Worm (Caenorhabditis elegans) whole organism, L3 larva: Measurements from ENCODE around the gene ceh-88.

ENCODE experiments used
- R02D3.7 ChIP-seq: fragments of 150-350 bp; optimal IDR thresholded peaks from 2 replicates; lab custom pipeline; 2014; ENCODE audit warnings: missing biosample characterization, missing genetic modification characterization
- aly-2 ChIP-seq: fragments of 150-350 bp; optimal IDR thresholded peaks from 2 replicates; lab custom pipeline; 2014; ENCODE audit warnings: missing biosample characterization, missing genetic modification characterization
- ama-1 ChIP-seq: fragments of 150-350 bp; optimal IDR thresholded peaks from 2 replicates; lab custom pipeline; 2018
- ceh-16 ChIP-seq: sonication (generic microtip); optimal IDR thresholded peaks from 2 replicates; lab custom pipeline; 2017; ENCODE audit warnings: missing biosample characterization, missing genetic modification characterization
- ceh-28 ChIP-seq: fragments of 150-350 bp; optimal IDR thresholded peaks from 2 replicates; lab custom pipeline; 2014; ENCODE audit warnings: missing biosample characterization, missing genetic modification reagents, missing genetic modification characterization
- ceh-82 ChIP-seq: fragments of 150-350 bp; optimal IDR thresholded peaks from 2 replicates; lab custom pipeline; 2014; ENCODE audit warnings: missing biosample characterization, missing genetic modification characterization
- ceh-9 ChIP-seq: sonication (generic microtip); optimal IDR thresholded peaks from 2 replicates; lab custom pipeline; 2018; ENCODE audit warnings: missing biosample characterization, missing genetic modification characterization
- daf-12 ChIP-seq: fragments of 150-350 bp; optimal IDR thresholded peaks from 2 replicates; lab custom pipeline; 2014; ENCODE audit warnings: missing biosample characterization, missing genetic modification reagents, missing genetic modification characterization
- egl-27 ChIP-seq: sonication (generic microtip); optimal IDR thresholded peaks from 4 replicates; lab custom pipeline; 2017; ENCODE audit warnings: missing biosample characterization, missing genetic modification reagents, missing genetic modification characterization
- egl-5 ChIP-seq: fragments of 150-350 bp; optimal IDR thresholded peaks from 2 replicates; lab custom pipeline; 2017; ENCODE audit warnings: missing biosample characterization, missing genetic modification reagents, missing genetic modification characterization, inconsistent platforms
- elt-2 ChIP-seq: sonication (generic microtip); optimal IDR thresholded peaks from 2 replicates; lab custom pipeline; 2016; ENCODE audit warnings: missing genetic modification reagents, mild to moderate bottlenecking, missing genetic modification characterization, missing compliant biosample characterization
- elt-3 ChIP-seq, 3 experiments: fragments of 150-350 bp in 1 of 3; sonication (generic microtip) in 2 of 3; optimal IDR thresholded peaks; 2 replicates in 2 of 3; 4 replicates in 1 of 3; lab custom pipeline; 2014 to 2017; ENCODE audit warnings: missing biosample characterization in 3 of 3, missing genetic modification characterization in 3 of 3
- eor-1 ChIP-seq, 2 experiments: fragments of 150-350 bp; optimal IDR thresholded peaks; 2 replicates each; lab custom pipeline; 2014 to 2018; ENCODE audit warnings: missing biosample characterization in 2 of 2, missing genetic modification characterization in 2 of 2
- fkh-10 ChIP-seq: sonication (generic microtip); optimal IDR thresholded peaks from 2 replicates; lab custom pipeline; 2017; ENCODE audit warnings: missing biosample characterization, missing genetic modification reagents, missing genetic modification characterization
- fos-1 ChIP-seq: fragments of 150-350 bp; optimal IDR thresholded peaks from 2 replicates; lab custom pipeline; 2014; ENCODE audit warnings: missing biosample characterization, missing genetic modification characterization
- hmg-11 ChIP-seq: sonication (generic microtip); optimal IDR thresholded peaks from 2 replicates; lab custom pipeline; 2016; ENCODE audit warnings: missing genetic modification characterization, missing compliant biosample characterization
- jun-1 ChIP-seq: fragments of 150-350 bp; optimal IDR thresholded peaks from 2 replicates; lab custom pipeline; 2014; ENCODE audit warnings: missing biosample characterization, missing genetic modification reagents, missing genetic modification characterization
- lin-15B ChIP-seq: fragments of 150-350 bp; optimal IDR thresholded peaks from 2 replicates; lab custom pipeline; 2014; ENCODE audit warnings: missing biosample characterization, missing genetic modification characterization
- lin-39 ChIP-seq: fragments of 150-350 bp; optimal IDR thresholded peaks from 2 replicates; lab custom pipeline; 2018; ENCODE audit warnings: missing biosample characterization, missing genetic modification reagents, missing genetic modification characterization
- lsy-12 ChIP-seq: sonication (generic microtip); optimal IDR thresholded peaks from 2 replicates; lab custom pipeline; 2016; ENCODE audit warnings: mild to moderate bottlenecking, missing genetic modification characterization, missing compliant biosample characterization
- mdl-1 ChIP-seq: fragments of 150-350 bp; optimal IDR thresholded peaks from 2 replicates; lab custom pipeline; 2014; ENCODE audit warnings: missing biosample characterization, missing genetic modification characterization
- mml-1 ChIP-seq: fragments of 150-350 bp; sonication (generic microtip); optimal IDR thresholded peaks from 3 replicates; lab custom pipeline; 2014; ENCODE audit warnings: missing biosample characterization, missing genetic modification characterization
- nfya-1 ChIP-seq: sonication (generic microtip); optimal IDR thresholded peaks from 2 replicates; lab custom pipeline; 2017; ENCODE audit warnings: missing genetic modification characterization, mild to moderate bottlenecking, missing compliant biosample characterization, antibody characterized with exemption, moderate library complexity; ENCODE audit not compliant: insufficient read depth
- nhr-11 ChIP-seq: fragments of 150-350 bp; optimal IDR thresholded peaks from 2 replicates; lab custom pipeline; 2014; ENCODE audit warnings: missing biosample characterization, missing genetic modification characterization
- nhr-12 ChIP-seq: fragments of 150-350 bp; optimal IDR thresholded peaks from 2 replicates; lab custom pipeline; 2014; ENCODE audit warnings: missing biosample characterization, missing genetic modification characterization
- nhr-67 ChIP-seq: fragments of 150-350 bp; optimal IDR thresholded peaks from 2 replicates; lab custom pipeline; 2014; ENCODE audit warnings: missing biosample characterization, missing genetic modification characterization
- nhr-76 ChIP-seq: fragments of 150-350 bp; sonication (generic microtip); optimal IDR thresholded peaks from 5 replicates; lab custom pipeline; 2014; ENCODE audit warnings: missing biosample characterization, missing genetic modification characterization
- pha-4 ChIP-seq: fragments of 150-350 bp; optimal IDR thresholded peaks from 2 replicates; lab custom pipeline; 2014; ENCODE audit warnings: missing biosample characterization, missing genetic modification reagents, missing genetic modification characterization
- pqm-1 ChIP-seq: fragments of 150-350 bp; optimal IDR thresholded peaks from 2 replicates; lab custom pipeline; 2017; ENCODE audit warnings: missing biosample characterization, missing genetic modification characterization, inconsistent platforms
- skn-1 ChIP-seq: fragments of 150-350 bp; optimal IDR thresholded peaks from 2 replicates; lab custom pipeline; 2014; ENCODE audit warnings: missing biosample characterization, missing genetic modification characterization
- snpc-4 ChIP-seq: fragments of 150-350 bp; optimal IDR thresholded peaks from 2 replicates; lab custom pipeline; 2014; ENCODE audit warnings: missing biosample characterization, missing genetic modification characterization
- tbx-2 ChIP-seq: sonication (generic microtip); optimal IDR thresholded peaks from 2 replicates; lab custom pipeline; 2016; ENCODE audit warnings: mild to moderate bottlenecking, missing genetic modification characterization, missing compliant biosample characterization
- unc-39 ChIP-seq: sonication (generic microtip); optimal IDR thresholded peaks from 4 replicates; lab custom pipeline; 2017; ENCODE audit warnings: missing biosample characterization, missing genetic modification characterization
- unc-62 ChIP-seq: fragments of 150-350 bp; sonication (generic microtip); optimal IDR thresholded peaks from 4 replicates; lab custom pipeline; 2014; ENCODE audit warnings: missing biosample characterization, missing genetic modification reagents, missing genetic modification characterization
- zag-1 ChIP-seq: fragments of 150-350 bp; optimal IDR thresholded peaks from 2 replicates; lab custom pipeline; 2014; ENCODE audit warnings: missing biosample characterization, missing genetic modification characterization
- ztf-11 ChIP-seq: fragments of 150-350 bp; optimal IDR thresholded peaks from 2 replicates; lab custom pipeline; 2014; ENCODE audit warnings: missing biosample characterization, missing genetic modification characterization
- ztf-4 ChIP-seq: fragments of 150-350 bp; optimal IDR thresholded peaks from 2 replicates; lab custom pipeline; 2014; ENCODE audit warnings: missing biosample characterization, missing genetic modification characterization

ceh-88 gene

DNA sequence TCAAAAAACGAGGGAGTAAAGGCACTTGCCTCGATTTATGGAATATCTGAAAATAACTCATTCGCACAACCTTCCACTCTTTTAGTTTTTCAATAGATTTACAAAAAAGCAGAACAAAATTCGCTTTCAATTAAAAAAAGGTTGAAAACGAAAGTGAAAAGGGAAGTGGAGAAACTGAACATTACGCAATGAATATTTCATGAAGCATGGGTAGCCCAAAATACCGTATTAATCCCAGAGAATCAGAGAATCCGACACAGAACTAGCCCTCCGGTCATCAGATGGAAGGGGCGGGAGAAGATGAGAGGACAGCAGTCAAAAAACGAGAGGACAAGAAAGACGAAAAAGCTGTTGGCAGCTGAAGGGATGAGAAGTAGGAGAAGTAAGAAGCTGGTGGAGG lies 42.5 kb downstream of the ceh-88 start, which contains the start of gene C30H6.5:
Gene C30H6.5 (plus strand): TSS at position 301 of the 400 bp plus-strand sequence.
- TF ChIP-seq mml-1 (tag; lab: Kevin White, UChicago), result no peak
- no peak for TF ChIP-seq eor-1 (tag; optimal IDR thresholded peaks at IDR 0.05; lab: Kevin White, UChicago)
- TF ChIP-seq nhr-67, result no peak
- TF ChIP-seq fos-1, result no peak
- TF ChIP-seq elt-3 (tag; optimal IDR thresholded peaks at IDR 0.05; lab: Kevin White, UChicago), result no peak
- no peak for TF ChIP-seq mdl-1
- no peak for TF ChIP-seq nhr-11 (tag; lab: Kevin White, UChicago)
- no peak for TF ChIP-seq unc-62 (GFP tag; lab: Kevin White, UChicago)
- no peak for TF ChIP-seq snpc-4 (tag; lab: Kevin White, UChicago)
- no peak for TF ChIP-seq ceh-28 (tag; lab: Kevin White, UChicago)
- no peak for TF ChIP-seq elt-2 (tag; lab: Kevin White, UChicago)
- no peak for TF ChIP-seq egl-27 (tag; lab: Kevin White, UChicago)
- TF ChIP-seq nhr-76 (tag; lab: Kevin White, UChicago), result no peak
- TF ChIP-seq nhr-12 (tag; lab: Kevin White, UChicago), result no peak
- no peak for TF ChIP-seq egl-5 (tag; lab: Kevin White, UChicago)
- no peak for TF ChIP-seq ceh-9 (tag; lab: Kevin White, UChicago)

DNA sequence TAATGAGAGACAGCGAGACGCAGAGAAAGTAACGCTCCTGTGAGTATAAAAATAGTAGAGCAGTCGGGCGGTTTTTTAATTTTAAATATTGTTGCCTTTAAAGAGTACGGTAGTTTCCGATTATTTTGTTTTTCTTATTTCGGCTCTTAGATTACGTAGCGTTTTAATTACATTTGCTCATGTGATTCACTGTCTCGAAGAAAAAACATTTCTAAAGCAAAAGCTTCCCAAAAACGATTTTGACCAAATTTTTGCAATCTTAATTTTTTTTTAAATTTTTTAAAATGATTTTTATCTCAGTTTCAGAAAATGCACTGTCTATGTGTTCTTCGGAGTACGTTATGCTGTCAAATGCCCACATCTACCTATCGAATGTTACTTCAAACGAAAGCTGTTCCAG lies 47.1 kb downstream of the ceh-88 start, which contains the start of gene haf-1:
Gene haf-1 (plus strand): TSS at position 301 of the 400 bp plus-strand sequence.
- no peak for TF ChIP-seq zag-1
- TF ChIP-seq pha-4, result peak; percentile 43
- TF ChIP-seq pqm-1, result peak; percentile 45

DNA sequence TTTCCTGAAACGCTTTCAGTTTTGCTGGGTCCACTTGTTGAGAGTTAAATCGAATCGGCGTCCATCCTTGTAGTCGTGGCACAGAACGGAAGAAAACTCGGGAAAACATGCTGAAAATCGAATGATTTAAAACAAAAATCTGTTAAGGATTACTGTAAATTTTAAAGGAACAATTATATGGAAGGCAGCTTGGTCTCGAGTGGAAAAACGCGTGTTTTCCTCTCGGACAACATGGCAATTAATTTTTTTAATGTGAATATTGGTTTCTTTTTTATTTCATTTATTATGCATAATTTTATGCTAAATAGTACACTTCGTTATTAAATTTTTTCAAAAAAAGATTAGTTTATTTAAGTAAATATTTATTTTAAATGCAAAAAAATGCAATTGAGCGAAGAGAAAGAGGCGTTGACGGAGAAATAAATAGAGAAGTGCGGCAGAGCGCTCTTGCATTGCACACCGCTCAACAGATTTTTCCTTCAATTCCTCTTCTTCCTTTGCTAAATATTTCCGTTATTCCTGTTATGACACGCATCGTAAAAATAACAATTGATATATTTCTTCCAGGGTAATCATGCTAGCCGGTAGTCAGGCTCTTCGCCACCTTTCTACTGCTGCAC lies 51.2 kb downstream of the ceh-88 start, which contains the start of the genes C30H6.9 and dlat-2:
Gene C30H6.9 (minus strand): TSS at position 110 of the 620 bp plus-strand sequence.
Gene dlat-2 (plus strand): TSS at position 566 of the 620 bp plus-strand sequence.
- TF ChIP-seq hmg-11 (tag; lab: Kevin White, UChicago) (peak; percentile 24), egl-5 (tag; lab: Kevin White, UChicago) (no peak), nhr-11 (tag; lab: Kevin White, UChicago) (no peak), nfya-1 (tag; lab: Kevin White, UChicago) (peak; percentile 24), snpc-4 (tag; lab: Kevin White, UChicago) (peak; percentile 43), unc-39 (tag; lab: Kevin White, UChicago) (no peak), R02D3.7 (no peak), ceh-16 (tag; lab: Kevin White, UChicago) (no peak), skn-1 (tag; lab: Kevin White, UChicago) (no peak), nhr-76 (tag; lab: Kevin White, UChicago) (no peak), fkh-10 (GFP tag; lab: Kevin White, UChicago) (no peak), ceh-82 (no peak), daf-12 (tag; lab: Kevin White, UChicago) (no peak), ama-1 (lab: Kevin White, UChicago) (no peak), aly-2 (tag; lab: Kevin White, UChicago) (no peak), unc-62 (GFP tag; lab: Kevin White, UChicago) (no peak), elt-2 (tag; lab: Kevin White, UChicago) (peak; percentile 8), ztf-11 (no peak), ztf-4 (tag; lab: Kevin White, UChicago) (no peak), nhr-12 (tag; lab: Kevin White, UChicago) (no peak), ceh-28 (tag; lab: Kevin White, UChicago) (no peak), egl-27 (tag; lab: Kevin White, UChicago) (no peak), mml-1 (tag; lab: Kevin White, UChicago) (no peak), lin-39 (tag; lab: Kevin White, UChicago) (no peak), zag-1 (no peak), fos-1 (no peak), mdl-1 (no peak), tbx-2 (no peak), pha-4 (peak; percentile 94), jun-1 (no peak), lin-15B (tag; lab: Kevin White, UChicago) (peak; percentile 71), lsy-12 (tag; lab: Kevin White, UChicago) (no peak)
